Fruit fly (Drosophila melanogaster): ENCODE results near the gene CG9008.

CG9008 gene

DNA sequence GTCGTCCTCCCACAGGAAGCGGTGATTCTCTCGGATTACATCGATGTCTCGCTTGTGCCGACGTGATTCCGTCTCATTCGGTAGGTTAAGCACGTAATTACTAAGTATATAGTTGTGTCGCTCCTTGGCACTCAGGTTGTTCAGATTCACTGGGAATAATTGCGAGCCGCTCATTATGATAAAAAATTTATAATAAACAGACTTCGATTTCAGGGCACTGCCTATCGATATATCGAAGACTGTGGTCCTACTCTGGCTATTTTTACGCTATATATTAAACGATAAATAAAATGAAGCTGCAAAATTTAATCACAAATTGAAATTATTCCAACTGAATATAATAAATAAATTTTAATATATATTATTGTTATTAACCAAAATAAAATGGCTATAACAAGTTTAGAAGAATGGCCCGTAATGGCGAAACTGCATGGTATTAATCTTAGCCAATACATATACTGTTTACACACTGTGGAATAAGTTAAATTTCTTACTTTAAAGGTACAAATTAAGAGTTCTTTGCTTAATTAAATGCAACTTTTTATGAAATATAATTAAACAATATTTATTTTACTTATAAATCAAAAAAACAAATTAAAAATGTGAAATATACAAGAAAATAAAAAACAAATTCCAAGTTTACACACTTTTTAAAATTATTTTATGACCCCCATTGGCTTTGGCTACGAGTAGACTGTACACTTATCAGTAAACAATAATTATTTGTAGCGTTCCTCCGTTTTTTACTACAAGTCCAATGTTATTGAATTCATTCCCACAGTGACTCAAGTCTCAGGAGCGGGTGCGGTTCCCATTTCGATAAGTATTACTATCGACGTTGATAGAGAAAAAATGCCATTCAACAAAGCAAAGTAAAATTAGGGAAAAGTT, 3.5 kb upstream of the CG9008 start, which contains the start of gene Eato (continued):
- TF ChIP-seq Sp1 (GFP tag; optimal IDR thresholded peaks at IDR 0.05) (no peak), lola (GFP tag; optimal IDR thresholded peaks at IDR 0.05) (no peak)

DNA sequence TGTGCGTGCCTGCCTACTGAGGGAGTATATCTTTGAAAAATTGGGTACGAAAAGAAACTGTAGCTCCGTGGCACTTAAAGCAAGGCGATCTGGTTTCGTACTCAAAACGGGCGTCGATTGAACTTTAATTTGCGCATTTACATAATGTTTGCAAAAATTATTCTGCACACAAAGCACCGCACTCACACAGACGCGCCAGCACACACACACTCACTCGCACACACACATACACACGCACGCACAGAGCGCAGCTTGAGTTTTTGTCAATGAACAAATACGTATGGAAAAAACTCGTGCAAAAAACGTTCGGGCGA, 213 bp downstream of the CG9008 start:
- no peak for TF ChIP-seq h (GFP tag; optimal IDR thresholded peaks at IDR 0.05)
- no peak for TF ChIP-seq Rel (GFP tag; optimal IDR thresholded peaks at IDR 0.05)
- TF ChIP-seq Rel (tag; optimal IDR thresholded peaks at IDR 0.05): peak; percentile 39
- no peak for TF ChIP-seq tai (GFP tag; optimal IDR thresholded peaks at IDR 0.05)
- no peak for TF ChIP-seq GATAd (GFP tag; optimal IDR thresholded peaks at IDR 0.05)
- no peak for TF ChIP-seq Hnf4 (GFP tag; optimal IDR thresholded peaks at IDR 0.05)
- peak; percentile 34 for TF ChIP-seq Dfd (GFP tag; optimal IDR thresholded peaks at IDR 0.05)
- no peak for TF ChIP-seq Myc (optimal IDR thresholded peaks at IDR 0.05)
- TF ChIP-seq dl (GFP tag; optimal IDR thresholded peaks at IDR 0.05; ENCODE audit: insufficient read depth in 1 of 2, partially characterized antibody in 2 of 2): peak in 1 of 2 experiments; percentile 39
- TF ChIP-seq Dif (GFP tag; optimal IDR thresholded peaks at IDR 0.05; ENCODE audit: partially characterized antibody): peak; percentile 46
- peak; percentile 85 for TF ChIP-seq Hr83 (GFP tag; optimal IDR thresholded peaks at IDR 0.05; ENCODE audit: poor library complexity, severe bottlenecking)

DNA sequence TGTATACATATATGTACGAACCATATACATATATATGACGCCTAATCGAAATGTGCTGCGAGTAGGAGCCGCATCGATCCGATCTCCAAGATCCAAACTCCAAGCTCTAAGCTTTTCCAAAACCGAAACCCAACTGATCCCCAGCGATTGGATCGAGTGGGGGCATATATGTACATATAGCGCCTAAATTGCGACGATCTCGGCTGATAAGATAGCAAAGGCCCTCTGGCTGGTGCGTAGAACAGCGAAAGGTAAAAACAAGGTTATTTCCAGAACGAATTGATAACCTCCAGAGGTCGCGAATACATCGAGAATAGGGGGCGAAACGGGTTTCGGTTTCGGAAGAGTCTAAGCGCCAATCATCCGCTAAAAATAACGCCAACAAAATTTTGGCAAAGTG, 803 bp downstream of the CG9008 start:
- TF ChIP-seq N (GFP tag; optimal IDR thresholded peaks at IDR 0.05): no peak
- no peak for TF ChIP-seq Mio (GFP tag; optimal IDR thresholded peaks at IDR 0.05)
- TF ChIP-seq OdsH (GFP tag; optimal IDR thresholded peaks at IDR 0.05): no peak
- TF ChIP-seq Rel (GFP tag; optimal IDR thresholded peaks at IDR 0.05): no peak
- TF ChIP-seq Rel (tag; optimal IDR thresholded peaks at IDR 0.05): no peak
- TF ChIP-seq Vsx2 (GFP tag; optimal IDR thresholded peaks at IDR 0.05; ENCODE audit: partially characterized antibody): no peak
- TF ChIP-seq foxo (GFP tag; optimal IDR thresholded peaks at IDR 0.05): no peak
- TF ChIP-seq CrebA (GFP tag; optimal IDR thresholded peaks at IDR 0.05; ENCODE audit: borderline replicate concordance): no peak
- TF ChIP-seq HLH106 (tag; optimal IDR thresholded peaks at IDR 0.05): no peak
- TF ChIP-seq dsf (GFP tag; optimal IDR thresholded peaks at IDR 0.05; ENCODE audit: borderline replicate concordance): no peak
- no peak for TF ChIP-seq usp (GFP tag; optimal IDR thresholded peaks at IDR 0.05)
- TF ChIP-seq sv (GFP tag; optimal IDR thresholded peaks at IDR 0.05): no peak
- no peak for TF ChIP-seq Hnf4 (GFP tag; optimal IDR thresholded peaks at IDR 0.05)
- TF ChIP-seq psq (GFP tag; optimal IDR thresholded peaks at IDR 0.05): no peak
- TF ChIP-seq sage (GFP tag; optimal IDR thresholded peaks at IDR 0.05): no peak
- TF ChIP-seq jim (GFP tag; optimal IDR thresholded peaks at IDR 0.05): no peak
- TF ChIP-seq Hr78 (GFP tag; optimal IDR thresholded peaks at IDR 0.05): no peak
- TF ChIP-seq Sp1 (GFP tag; optimal IDR thresholded peaks at IDR 0.05): no peak
- no peak for TF ChIP-seq woc (GFP tag; optimal IDR thresholded peaks at IDR 0.05)
- TF ChIP-seq ey (GFP tag; optimal IDR thresholded peaks at IDR 0.05): no peak

DNA sequence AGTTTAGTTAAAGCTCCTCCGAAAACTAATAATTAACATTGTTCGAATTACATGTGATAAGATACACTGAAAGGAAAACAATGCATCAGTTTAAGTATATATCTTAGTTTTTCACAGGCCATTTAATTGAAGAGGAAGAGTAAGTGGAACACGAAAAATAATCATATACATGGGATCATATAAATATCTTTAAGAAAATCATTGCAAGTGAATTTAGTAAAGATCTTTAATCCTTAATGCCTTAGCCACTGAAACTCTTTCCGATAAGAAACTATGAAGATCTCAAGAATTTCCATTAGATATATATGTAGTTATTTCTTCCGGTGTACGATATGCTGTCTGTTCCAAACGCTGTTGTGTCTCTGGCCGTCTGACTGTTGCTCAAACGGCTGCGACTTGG, 1.3 kb downstream of the CG9008 start:
- no peak for TF ChIP-seq usp (GFP tag; optimal IDR thresholded peaks at IDR 0.05)
- TF ChIP-seq HLH106 (tag; optimal IDR thresholded peaks at IDR 0.05): no peak
- TF ChIP-seq ey (GFP tag; optimal IDR thresholded peaks at IDR 0.05): peak; percentile 7
- peak; percentile 12 for TF ChIP-seq Hnf4 (GFP tag; optimal IDR thresholded peaks at IDR 0.05)
- TF ChIP-seq sv (GFP tag; optimal IDR thresholded peaks at IDR 0.05): peak; percentile 21
- TF ChIP-seq rgr (GFP tag; optimal IDR thresholded peaks at IDR 0.05): peak; percentile 13
- TF ChIP-seq lola (GFP tag; optimal IDR thresholded peaks at IDR 0.05): no peak
- no peak for TF ChIP-seq dl (GFP tag; optimal IDR thresholded peaks at IDR 0.05; ENCODE audit: insufficient read depth in 1 of 2, partially characterized antibody in 2 of 2)
- TF ChIP-seq psq (GFP tag; optimal IDR thresholded peaks at IDR 0.05): no peak
- TF ChIP-seq sage (GFP tag; optimal IDR thresholded peaks at IDR 0.05): no peak
- TF ChIP-seq OdsH (GFP tag; optimal IDR thresholded peaks at IDR 0.05): no peak
